Worm (Caenorhabditis elegans): ENCODE measurements around the gene nhr-56.

nhr-56 gene

DNA sequence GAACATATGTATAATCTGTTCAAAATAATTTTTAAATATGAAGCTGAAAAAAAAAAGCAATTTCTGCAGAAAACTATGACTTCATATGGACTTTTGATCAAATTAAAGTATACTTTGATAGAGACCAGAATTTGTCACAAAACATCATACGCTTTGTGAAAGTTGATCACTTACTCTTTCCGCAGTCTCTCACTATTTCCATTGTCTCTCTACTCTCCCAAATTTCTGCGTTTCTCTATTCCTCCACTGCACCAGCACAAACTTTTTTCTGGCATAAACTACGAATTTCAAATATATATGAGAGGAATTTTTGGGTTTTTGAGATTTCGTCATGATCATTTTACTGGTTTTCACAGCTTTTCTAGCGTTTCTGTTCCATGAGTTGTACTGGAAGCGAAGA is 17.0 kb downstream of the nhr-56 start, which contains the start of gene cyp-33C4 (continued):
- TF ChIP-seq sdz-12 (GFP tag; optimal IDR thresholded peaks at IDR 0.05) (no peak), rbr-2 (tag; optimal IDR thresholded peaks at IDR 0.05) (no peak), tag-97 (GFP tag; IDR thresholded peaks at IDR 0.05) (no peak), dmd-6 (GFP tag; IDR thresholded peaks at IDR 0.05) (peak; percentile 75), set-16 (GFP tag; IDR thresholded peaks at IDR 0.05) (no peak), zfp-2 (tag; optimal IDR thresholded peaks at IDR 0.05) (no peak), pqm-1 (tag; optimal IDR thresholded peaks at IDR 0.05) (peak; percentile 5), ceh-82 (tag; optimal IDR thresholded peaks at IDR 0.05) (no peak), mep-1 (tag; optimal IDR thresholded peaks at IDR 0.05) (peak; percentile 19), nhr-102 (tag; optimal IDR thresholded peaks at IDR 0.05) (peak; percentile 8), gei-8 (GFP tag; optimal IDR thresholded peaks at IDR 0.05) (no peak), snpc-4 (tag; optimal IDR thresholded peaks at IDR 0.05) (no peak)

DNA sequence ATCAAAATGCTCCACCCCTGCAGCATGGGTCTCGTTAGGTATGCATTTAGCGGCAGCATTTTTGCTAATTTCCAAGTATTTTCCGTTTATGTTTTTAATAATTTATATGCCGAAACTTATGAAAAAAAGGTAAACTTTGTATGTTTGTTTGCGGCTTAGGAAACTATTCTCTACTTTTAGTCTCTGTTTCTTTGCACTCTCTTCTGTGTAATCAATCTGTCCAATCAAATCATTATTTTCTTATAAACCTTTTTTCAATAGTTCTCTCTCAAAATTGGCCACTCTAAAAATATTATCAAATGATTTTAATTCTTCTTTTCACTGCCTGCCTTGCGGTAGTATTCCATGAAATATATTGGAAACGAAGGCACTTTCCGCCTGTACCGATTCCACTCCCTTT is 19.2 kb downstream of the nhr-56 start:
- TF ChIP-seq lin-15B (tag; optimal IDR thresholded peaks at IDR 0.05): no peak
- no peak for TF ChIP-seq Y105C5A.15 (GFP tag; IDR thresholded peaks at IDR 0.05)
- no peak for TF ChIP-seq egl-27 (tag; optimal IDR thresholded peaks at IDR 0.05)
- TF ChIP-seq daf-8 (GFP tag; IDR thresholded peaks at IDR 0.05): no peak
- no peak for TF ChIP-seq mxl-3 (GFP tag; optimal IDR thresholded peaks at IDR 0.05)
- no peak for TF ChIP-seq T20F7.1 (GFP tag; optimal IDR thresholded peaks at IDR 0.05)
- peak in 1 of 2 experiments; percentile 28 for TF ChIP-seq unc-62 (GFP tag; optimal IDR thresholded peaks at IDR 0.05 in 1 of 2)
- no peak for TF ChIP-seq unc-62 (tag; optimal IDR thresholded peaks at IDR 0.05)
- peak; percentile 14 for TF ChIP-seq dve-1 (tag; optimal IDR thresholded peaks at IDR 0.05; ENCODE audit: insufficient read depth)
- TF ChIP-seq zfp-3 (GFP tag; conservative IDR thresholded peaks at IDR 0.05): no peak
- no peak for TF ChIP-seq madf-9 (GFP tag; conservative IDR thresholded peaks at IDR 0.05)
- TF ChIP-seq pqm-1 (tag; optimal IDR thresholded peaks at IDR 0.05): no peak
- no peak for TF ChIP-seq saeg-2 (GFP tag; IDR thresholded peaks at IDR 0.05)
- TF ChIP-seq daf-16 (GFP tag; optimal IDR thresholded peaks at IDR 0.05): no peak
- TF ChIP-seq daf-16 (tag; optimal IDR thresholded peaks at IDR 0.05): peak; percentile 37
- TF ChIP-seq nhr-237 (tag; optimal IDR thresholded peaks at IDR 0.05): no peak
- no peak for TF ChIP-seq hif-1 (tag; optimal IDR thresholded peaks at IDR 0.05)
- TF ChIP-seq ama-1 (optimal IDR thresholded peaks at IDR 0.05): no peak
- TF ChIP-seq vab-7 (GFP tag; IDR thresholded peaks at IDR 0.05): no peak
- no peak for TF ChIP-seq daf-19 (GFP tag; conservative IDR thresholded peaks at IDR 0.05)
- TF ChIP-seq nhr-28 (tag; optimal IDR thresholded peaks at IDR 0.05): peak; percentile 28

DNA sequence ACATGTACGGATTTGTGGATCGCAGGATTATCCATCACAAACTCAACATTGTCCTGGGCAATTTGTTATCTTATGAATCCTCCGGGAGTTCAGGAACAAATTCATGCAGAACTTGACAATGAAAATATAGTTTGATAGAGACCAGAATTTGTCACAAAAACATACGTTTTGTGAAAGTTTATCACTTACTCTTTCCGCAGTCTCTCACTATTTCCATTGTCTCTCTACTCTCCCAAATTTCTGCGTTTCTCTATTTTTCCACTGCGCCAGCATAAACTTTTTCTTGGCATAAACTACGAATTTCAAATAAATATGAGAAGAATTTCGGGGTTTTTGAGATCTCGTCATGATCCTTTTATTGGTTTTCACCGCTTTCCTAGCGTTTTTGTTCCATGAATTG is 23.8 kb downstream of the nhr-56 start, which contains the start of gene cyp-33C3:
Gene cyp-33C3, plus strand, starts transcription at position 149 of the 400 bp plus-strand sequence.
- TF ChIP-seq ZK546.5 (tag; optimal IDR thresholded peaks at IDR 0.05) (no peak), gei-8 (GFP tag; optimal IDR thresholded peaks at IDR 0.05) (no peak), rbr-2 (tag; optimal IDR thresholded peaks at IDR 0.05) (no peak), ceh-28 (tag; optimal IDR thresholded peaks at IDR 0.05) (no peak), dmd-6 (GFP tag; IDR thresholded peaks at IDR 0.05) (peak; percentile 28; the same call in 1 of the 2 replicates), dmd-9 (GFP tag; IDR thresholded peaks at IDR 0.05) (no peak), lin-38 (GFP tag; IDR thresholded peaks at IDR 0.05) (no peak), F49E8.2 (tag; optimal IDR thresholded peaks at IDR 0.05; ENCODE audit: borderline replicate concordance) (no peak), nhr-25 (tag; optimal IDR thresholded peaks at IDR 0.05; ENCODE audit: borderline replicate concordance, insufficient read depth) (no peak), lin-15B (tag; optimal IDR thresholded peaks at IDR 0.05) (no peak), zfp-3 (GFP tag; conservative IDR thresholded peaks at IDR 0.05) (no peak), ztf-11 (tag; optimal IDR thresholded peaks at IDR 0.05) (no peak), tag-97 (GFP tag; IDR thresholded peaks at IDR 0.05) (no peak), dpl-1 (GFP tag; optimal IDR thresholded peaks at IDR 0.05) (no peak), spr-3 (GFP tag; optimal IDR thresholded peaks at IDR 0.05) (no peak), aha-1 (tag) (no peak), nhr-48 (tag; optimal IDR thresholded peaks at IDR 0.05) (no peak), nhr-6 (tag; optimal IDR thresholded peaks at IDR 0.05) (no peak), Y75B8A.6 (GFP tag; IDR thresholded peaks at IDR 0.05) (no peak), daf-16 (GFP tag; optimal IDR thresholded peaks at IDR 0.05) (no peak), daf-16 (tag; optimal IDR thresholded peaks at IDR 0.05) (peak; percentile 9), zip-11 (GFP tag; IDR thresholded peaks at IDR 0.05) (no peak), arid-1 (GFP tag; conservative IDR thresholded peaks at IDR 0.05) (no peak), nhr-28 (tag; optimal IDR thresholded peaks at IDR 0.05) (peak; percentile 84)

All from whole organism, L4 larva.